Fruit fly (Drosophila melanogaster) whole organism, adult: ENCODE results near the gene CG32270.

Experiments
- CG11617 ChIP-seq: fragments of 200-800 bp; sonication (Bioruptor generic); optimal IDR thresholded peaks from 2 replicates; lab custom pipeline; 2017; ENCODE audit warnings: mild to moderate bottlenecking, missing biosample characterization, missing genetic modification reagents, missing genetic modification characterization
- kay ChIP-seq: fragments of 200-800 bp; sonication (Bioruptor generic); peaks from one replicate; lab custom pipeline; 2016; ENCODE audit warnings: missing biosample characterization, missing genetic modification characterization, borderline replicate concordance

DNA sequence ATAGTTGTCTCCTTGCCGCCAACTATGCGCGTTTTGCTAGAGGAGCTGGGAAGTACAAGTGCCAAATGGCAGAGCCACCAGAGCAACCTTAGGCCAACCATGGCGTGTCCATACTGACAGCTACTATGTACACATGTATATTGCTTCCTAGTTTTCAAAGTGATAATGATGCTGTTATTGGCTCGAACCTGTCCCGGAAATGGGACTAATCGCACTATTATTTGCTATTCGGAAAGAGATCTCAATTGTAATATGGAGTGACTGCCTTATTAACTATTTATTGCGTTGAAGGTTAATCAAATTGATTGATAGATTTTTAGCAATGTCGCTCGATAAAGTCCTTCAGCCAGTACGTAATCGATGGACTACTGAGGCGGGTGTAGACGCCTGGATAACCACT lies 4.4 kb downstream of the CG32270 start, which contains the start of gene CG33159:
- TF ChIP-seq CG11617 (GFP tag; lab: Kevin White, UChicago) = no peak
- TF ChIP-seq kay (GFP tag; lab: Kevin White, UChicago) = no peak
